Fruit fly (Drosophila melanogaster): ENCODE measurements around the gene Exo84.

The Exo84 gene

dm6 chr3R:26081380-26081991 lies 29.4 kb upstream of the Exo84 start:
- TF ChIP-seq CG4496 (GFP tag; IDR thresholded peaks at IDR 0.05) (peak; percentile 64; the same call in 2 of the 3 replicates), CG17806 (tag; optimal IDR thresholded peaks at IDR 0.05) (peak; percentile 78), Pif1B (GFP tag; optimal IDR thresholded peaks at IDR 0.05) (peak; percentile 66), Snoo (tag; optimal IDR thresholded peaks at IDR 0.05) (peak; percentile 77), fd96Ca (GFP tag; IDR thresholded peaks at IDR 0.05) (0 out of 3 replicates have a peak, but pooled peaks have one; percentile 46), rn (GFP tag; IDR thresholded peaks at IDR 0.05) (peak; percentile 44; the same call in 1 of the 2 replicates), CG15710 (tag; optimal IDR thresholded peaks at IDR 0.05) (peak; percentile 79), EcR (GFP tag; optimal IDR thresholded peaks at IDR 0.05) (no peak), CG8159 (tag; optimal IDR thresholded peaks at IDR 0.05) (peak; percentile 83), CG10348 (GFP tag; IDR thresholded peaks at IDR 0.05) (no peak), gl (tag; optimal IDR thresholded peaks at IDR 0.05) (peak; percentile 50), D1 (tag; optimal IDR thresholded peaks at IDR 0.05) (no peak), Ets98B (GFP tag; IDR thresholded peaks at IDR 0.05) (peak; percentile 70), CG14655 (GFP tag; optimal IDR thresholded peaks at IDR 0.05) (peak; percentile 78), CG12605 (GFP tag; IDR thresholded peaks at IDR 0.05) (peak; percentile 65; the same call in 1 of the 2 replicates), Pif1A (GFP tag; optimal IDR thresholded peaks at IDR 0.05) (peak; percentile 74), CG9948 (tag; optimal IDR thresholded peaks at IDR 0.05) (peak; percentile 78), CG32121 (GFP tag; IDR thresholded peaks at IDR 0.05) (peak; percentile 50; the same call in 1 of the 2 replicates), CG13204 (GFP tag; optimal IDR thresholded peaks at IDR 0.05) (peak; percentile 34), CG8301 (tag; optimal IDR thresholded peaks at IDR 0.05) (peak; percentile 74), CG34367 (tag; optimal IDR thresholded peaks at IDR 0.05) (peak; percentile 68)

dm6 chr3R:26075252-26075651 lies 23.2 kb upstream of the Exo84 start:
- peak; percentile 19 for TF ChIP-seq CG15710 (tag; optimal IDR thresholded peaks at IDR 0.05)
- TF ChIP-seq Pif1A (GFP tag; optimal IDR thresholded peaks at IDR 0.05), result no peak
- TF ChIP-seq fd96Ca (GFP tag; IDR thresholded peaks at IDR 0.05), result no peak
- TF ChIP-seq CG13204 (GFP tag; optimal IDR thresholded peaks at IDR 0.05), result no peak
- TF ChIP-seq EcR (GFP tag; optimal IDR thresholded peaks at IDR 0.05), result no peak
- TF ChIP-seq CG8301 (tag; optimal IDR thresholded peaks at IDR 0.05), result peak; percentile 50
- no peak for TF ChIP-seq CG4496 (GFP tag; IDR thresholded peaks at IDR 0.05)
- no peak for TF ChIP-seq CG12605 (GFP tag; IDR thresholded peaks at IDR 0.05)
- TF ChIP-seq rn (GFP tag; IDR thresholded peaks at IDR 0.05), result no peak
- peak; percentile 50 for TF ChIP-seq CG9948 (tag; optimal IDR thresholded peaks at IDR 0.05)
- no peak for TF ChIP-seq CG10348 (GFP tag; IDR thresholded peaks at IDR 0.05)
- TF ChIP-seq CG17806 (tag; optimal IDR thresholded peaks at IDR 0.05), result peak; percentile 40
- peak; percentile 67 for TF ChIP-seq CG8159 (tag; optimal IDR thresholded peaks at IDR 0.05)
- no peak for TF ChIP-seq gl (tag; optimal IDR thresholded peaks at IDR 0.05)
- TF ChIP-seq Pif1B (GFP tag; optimal IDR thresholded peaks at IDR 0.05), result peak; percentile 2
- no peak for TF ChIP-seq CG34367 (tag; optimal IDR thresholded peaks at IDR 0.05)
- peak; percentile 35 for TF ChIP-seq CG14655 (GFP tag; optimal IDR thresholded peaks at IDR 0.05)
- no peak for TF ChIP-seq Snoo (tag; optimal IDR thresholded peaks at IDR 0.05)
- TF ChIP-seq CG32121 (GFP tag; IDR thresholded peaks at IDR 0.05), result no peak
- no peak for TF ChIP-seq D1 (tag; optimal IDR thresholded peaks at IDR 0.05)

dm6 chr3R:26072477-26072876 lies 20.4 kb upstream of the Exo84 start:
- TF ChIP-seq Pif1B (GFP tag; optimal IDR thresholded peaks at IDR 0.05) (peak; percentile 80), D1 (tag; optimal IDR thresholded peaks at IDR 0.05) (no peak), CG32121 (GFP tag; IDR thresholded peaks at IDR 0.05) (peak; percentile 64), Pif1A (GFP tag; optimal IDR thresholded peaks at IDR 0.05) (peak; percentile 83), fd96Ca (GFP tag; IDR thresholded peaks at IDR 0.05) (peak; percentile 83), CG9948 (tag; optimal IDR thresholded peaks at IDR 0.05) (peak; percentile 79), CG8159 (tag; optimal IDR thresholded peaks at IDR 0.05) (peak; percentile 74), CG12605 (GFP tag; IDR thresholded peaks at IDR 0.05) (peak; percentile 80), CG17806 (tag; optimal IDR thresholded peaks at IDR 0.05) (peak; percentile 82), Ets98B (GFP tag; IDR thresholded peaks at IDR 0.05) (peak; percentile 85), Snoo (tag; optimal IDR thresholded peaks at IDR 0.05) (peak; percentile 61), CG10348 (GFP tag; IDR thresholded peaks at IDR 0.05) (no peak), CG8301 (tag; optimal IDR thresholded peaks at IDR 0.05) (peak; percentile 86), EcR (GFP tag; optimal IDR thresholded peaks at IDR 0.05) (no peak), gl (tag; optimal IDR thresholded peaks at IDR 0.05) (peak; percentile 64), CG14655 (GFP tag; optimal IDR thresholded peaks at IDR 0.05) (peak; percentile 87), CG34367 (tag; optimal IDR thresholded peaks at IDR 0.05) (peak; percentile 65), CG15710 (tag; optimal IDR thresholded peaks at IDR 0.05) (peak; percentile 76), CG4496 (GFP tag; IDR thresholded peaks at IDR 0.05) (peak; percentile 92), CG13204 (GFP tag; optimal IDR thresholded peaks at IDR 0.05) (peak; percentile 53), rn (GFP tag; IDR thresholded peaks at IDR 0.05) (peak; percentile 59; the same call in 1 of the 2 replicates)

dm6 chr3R:26068135-26068534 lies 16.1 kb upstream of the Exo84 start:
- TF ChIP-seq CG10348 (GFP tag; IDR thresholded peaks at IDR 0.05), result no peak
- TF ChIP-seq CG8301 (tag; optimal IDR thresholded peaks at IDR 0.05), result peak; percentile 27
- TF ChIP-seq EcR (GFP tag; optimal IDR thresholded peaks at IDR 0.05), result no peak
- peak; percentile 60 for TF ChIP-seq CG8159 (tag; optimal IDR thresholded peaks at IDR 0.05)
- peak; percentile 25 for TF ChIP-seq CG34367 (tag; optimal IDR thresholded peaks at IDR 0.05)
- TF ChIP-seq CG9948 (tag; optimal IDR thresholded peaks at IDR 0.05), result peak; percentile 40
- TF ChIP-seq CG14655 (GFP tag; optimal IDR thresholded peaks at IDR 0.05), result peak; percentile 58
- TF ChIP-seq CG15710 (tag; optimal IDR thresholded peaks at IDR 0.05), result peak; percentile 39
- no peak for TF ChIP-seq CG13204 (GFP tag; optimal IDR thresholded peaks at IDR 0.05)
- peak; percentile 43 for TF ChIP-seq CG17806 (tag; optimal IDR thresholded peaks at IDR 0.05)
- peak; percentile 15 for TF ChIP-seq Pif1B (GFP tag; optimal IDR thresholded peaks at IDR 0.05)
- TF ChIP-seq Snoo (tag; optimal IDR thresholded peaks at IDR 0.05), result peak; percentile 12
- TF ChIP-seq rn (GFP tag; IDR thresholded peaks at IDR 0.05), result no peak
- no peak for TF ChIP-seq gl (tag; optimal IDR thresholded peaks at IDR 0.05)
- no peak for TF ChIP-seq CG4496 (GFP tag; IDR thresholded peaks at IDR 0.05)
- TF ChIP-seq Pif1A (GFP tag; optimal IDR thresholded peaks at IDR 0.05), result no peak
- TF ChIP-seq D1 (tag; optimal IDR thresholded peaks at IDR 0.05), result no peak

dm6 chr3R:26064708-26065107 lies 12.7 kb upstream of the Exo84 start:
- TF ChIP-seq CG8301 (tag; optimal IDR thresholded peaks at IDR 0.05), result no peak
- TF ChIP-seq Snoo (tag; optimal IDR thresholded peaks at IDR 0.05), result no peak
- no peak for TF ChIP-seq CG9948 (tag; optimal IDR thresholded peaks at IDR 0.05)
- no peak for TF ChIP-seq D1 (tag; optimal IDR thresholded peaks at IDR 0.05)
- TF ChIP-seq CG13204 (GFP tag; optimal IDR thresholded peaks at IDR 0.05), result peak; percentile 66
- TF ChIP-seq CG4496 (GFP tag; IDR thresholded peaks at IDR 0.05), result no peak
